Worm (Caenorhabditis elegans) whole organism, L1 larva: ENCODE data around the gene Y14H12B.2.

Experiments used
- C04F5.9 ChIP-seq: sonication (generic microtip); optimal IDR thresholded peaks from 2 replicates; lab custom pipeline; 2016; ENCODE audit warnings: missing genetic modification characterization, missing compliant biosample characterization
- F16B12.6 ChIP-seq: fragments of 150-350 bp; optimal IDR thresholded peaks from 2 replicates; lab custom pipeline; 2014; ENCODE audit warnings: missing biosample characterization, missing genetic modification characterization
- Y116A8C.19 ChIP-seq: sonication (generic microtip); optimal IDR thresholded peaks from 2 replicates; lab custom pipeline; 2016; ENCODE audit warnings: missing compliant biosample characterization, missing genetic modification characterization, borderline replicate concordance
- alr-1 ChIP-seq: fragments of 200-800 bp; sonication (Bioruptor generic); optimal IDR thresholded peaks from 2 replicates; lab custom pipeline; 2018; ENCODE audit warnings: borderline replicate concordance, mild to moderate bottlenecking, missing genetic modification characterization, missing compliant biosample characterization
- aly-2 ChIP-seq: fragments of 150-350 bp; optimal IDR thresholded peaks from 2 replicates; lab custom pipeline; 2014; ENCODE audit warnings: missing biosample characterization, missing genetic modification characterization
- blmp-1 ChIP-seq: fragments of 150-350 bp; optimal IDR thresholded peaks from 2 replicates; lab custom pipeline; 2014; ENCODE audit warnings: missing biosample characterization, missing genetic modification characterization
- ceh-63 ChIP-seq: fragments of 200-800 bp; sonication (Bioruptor generic); optimal IDR thresholded peaks from 2 replicates; lab custom pipeline; 2018; ENCODE audit warnings: mild to moderate bottlenecking, missing genetic modification characterization, missing compliant biosample characterization
- ceh-8 ChIP-seq: fragments of 200-800 bp; sonication (Bioruptor generic); optimal IDR thresholded peaks from 2 replicates; lab custom pipeline; 2018; ENCODE audit warnings: mild to moderate bottlenecking, missing genetic modification characterization, moderate library complexity, missing compliant biosample characterization
- ceh-82 ChIP-seq, 3 experiments: fragments of 150-350 bp in 1 of 3; sonication (generic microtip) in 2 of 3; optimal IDR thresholded peaks; 2 replicates each; lab custom pipeline; 2014 to 2017; ENCODE audit warnings: missing biosample characterization in 3 of 3, missing genetic modification characterization in 3 of 3
- ceh-88 ChIP-seq: fragments of 200-800 bp; sonication (Bioruptor generic); IDR thresholded peaks from 2 replicates; pipeline ENCODE4 v1.3.6; 2022; ENCODE audit warnings: missing genetic modification characterization, missing compliant biosample characterization
- ceh-90 ChIP-seq: sonication (generic microtip); optimal IDR thresholded peaks from 2 replicates; lab custom pipeline; 2016; ENCODE audit warnings: missing genetic modification characterization, missing compliant biosample characterization
- dsc-1 ChIP-seq: sonication (generic microtip); optimal IDR thresholded peaks from 2 replicates; lab custom pipeline; 2016; ENCODE audit warnings: mild to moderate bottlenecking, missing genetic modification characterization, missing compliant biosample characterization
- efl-1 ChIP-seq, 4 experiments: fragments of 150-350 bp; optimal IDR thresholded peaks in 3 of 4; peaks in 1 of 4; 1 replicate in 1 of 4; 2 replicates in 3 of 4; lab custom pipeline; 2014; ENCODE audit warnings: missing biosample characterization in 2 of 4, missing genetic modification characterization in 2 of 4, missing genetic modification reagents in 2 of 4
- elt-2 ChIP-seq: sonication (generic microtip); optimal IDR thresholded peaks from 2 replicates; lab custom pipeline; 2016; ENCODE audit warnings: missing genetic modification characterization, mild to moderate bottlenecking, inconsistent platforms, missing compliant biosample characterization, missing genetic modification reagents
- elt-3 ChIP-seq, 6 experiments: fragments of 150-350 bp in 1 of 6; sonication (generic microtip); optimal IDR thresholded peaks; 2 replicates each; lab custom pipeline; 2017 to 2018; ENCODE audit warnings: missing biosample characterization in 6 of 6, missing genetic modification characterization in 6 of 6, inconsistent platforms in 1 of 6
- ets-5 ChIP-seq: fragments of 200-800 bp; sonication (Bioruptor generic); IDR thresholded peaks from 2 replicates; pipeline ENCODE4 v1.3.6; 2022; ENCODE audit warnings: missing genetic modification characterization, missing compliant biosample characterization
- fkh-10 ChIP-seq: sonication (generic microtip); optimal IDR thresholded peaks from 2 replicates; lab custom pipeline; 2017; ENCODE audit warnings: missing biosample characterization, missing genetic modification reagents, missing genetic modification characterization
- fkh-4 ChIP-seq: sonication (generic microtip); optimal IDR thresholded peaks from 2 replicates; lab custom pipeline; 2016; ENCODE audit warnings: missing compliant biosample characterization, missing genetic modification characterization, borderline replicate concordance
- fkh-8 ChIP-seq: sonication (generic microtip); optimal IDR thresholded peaks from 2 replicates; lab custom pipeline; 2016; ENCODE audit warnings: mild to moderate bottlenecking, missing genetic modification characterization, missing compliant biosample characterization
- hpl-2 ChIP-seq: fragments of 150-350 bp; optimal IDR thresholded peaks from 2 replicates; lab custom pipeline; 2014; ENCODE audit warnings: missing biosample characterization, missing genetic modification reagents, missing genetic modification characterization
- isw-1 ChIP-seq: fragments of 200-800 bp; sonication (Bioruptor generic); IDR thresholded peaks from 2 replicates; pipeline ENCODE4 v1.3.6; 2022; ENCODE audit warnings: missing genetic modification characterization, missing compliant biosample characterization
- jun-1 ChIP-seq: fragments of 150-350 bp; optimal IDR thresholded peaks from 2 replicates; lab custom pipeline; 2014; ENCODE audit warnings: missing biosample characterization, missing genetic modification reagents, missing genetic modification characterization
- lir-3 ChIP-seq: sonication (generic microtip); optimal IDR thresholded peaks from 2 replicates; lab custom pipeline; 2016; ENCODE audit warnings: mild to moderate bottlenecking, missing genetic modification characterization, moderate library complexity, missing compliant biosample characterization; ENCODE audit not compliant: poor library complexity
- lsy-2 ChIP-seq, 2 experiments: fragments of 150-350 bp; optimal IDR thresholded peaks; 2 replicates each; lab custom pipeline; 2014; ENCODE audit warnings: missing biosample characterization in 2 of 2, missing genetic modification characterization in 2 of 2
- mef-2 ChIP-seq: fragments of 150-350 bp; optimal IDR thresholded peaks from 2 replicates; lab custom pipeline; 2014; ENCODE audit warnings: missing biosample characterization, missing genetic modification characterization
- mep-1 ChIP-seq: fragments of 150-350 bp; optimal IDR thresholded peaks from 2 replicates; lab custom pipeline; 2014; ENCODE audit warnings: missing biosample characterization, missing genetic modification characterization
- nhr-11 ChIP-seq: fragments of 150-350 bp; optimal IDR thresholded peaks from 2 replicates; lab custom pipeline; 2014; ENCODE audit warnings: missing biosample characterization, missing genetic modification characterization
- nhr-19 ChIP-seq: fragments of 200-800 bp; sonication (Bioruptor generic); conservative IDR thresholded peaks from 2 replicates; pipeline ENCODE4 v1.3.6; 2022; ENCODE audit warnings: missing genetic modification characterization, missing compliant biosample characterization
- nhr-20 ChIP-seq: sonication (generic microtip); optimal IDR thresholded peaks from 2 replicates; lab custom pipeline; 2016; ENCODE audit warnings: mild to moderate bottlenecking, missing genetic modification characterization, missing compliant biosample characterization
- nhr-28 ChIP-seq: fragments of 150-350 bp; optimal IDR thresholded peaks from 2 replicates; lab custom pipeline; 2014; ENCODE audit warnings: missing biosample characterization, missing genetic modification characterization
- nhr-71 ChIP-seq: sonication (generic microtip); optimal IDR thresholded peaks from 2 replicates; lab custom pipeline; 2016; ENCODE audit warnings: mild to moderate bottlenecking, missing genetic modification characterization, moderate library complexity, missing compliant biosample characterization
- nhr-77 ChIP-seq: fragments of 150-350 bp; optimal IDR thresholded peaks from 2 replicates; lab custom pipeline; 2014; ENCODE audit warnings: missing biosample characterization, missing genetic modification characterization
- nhr-90 ChIP-seq: sonication (generic microtip); optimal IDR thresholded peaks from 2 replicates; lab custom pipeline; 2016; ENCODE audit warnings: mild to moderate bottlenecking, missing genetic modification characterization, missing compliant biosample characterization; ENCODE audit not compliant: poor library complexity
- pax-3 ChIP-seq: fragments of 200-800 bp; sonication (Bioruptor generic); optimal IDR thresholded peaks from 2 replicates; lab custom pipeline; 2018; ENCODE audit warnings: mild to moderate bottlenecking, missing genetic modification characterization, moderate library complexity, missing compliant biosample characterization
- pqm-1 ChIP-seq: sonication (generic microtip); optimal IDR thresholded peaks from 3 replicates; lab custom pipeline; 2017; ENCODE audit warnings: missing biosample characterization, missing genetic modification characterization
- snpc-4 ChIP-seq: fragments of 150-350 bp; optimal IDR thresholded peaks from 2 replicates; lab custom pipeline; 2014; ENCODE audit warnings: missing biosample characterization, missing genetic modification characterization
- sptf-1 ChIP-seq: fragments of 150-350 bp; optimal IDR thresholded peaks from 2 replicates; lab custom pipeline; 2014; ENCODE audit warnings: missing biosample characterization, missing genetic modification characterization
- tbx-2 ChIP-seq: sonication (generic microtip); optimal IDR thresholded peaks from 2 replicates; lab custom pipeline; 2016; ENCODE audit warnings: missing genetic modification characterization, missing compliant biosample characterization
- unc-30 ChIP-seq: sonication (generic microtip); optimal IDR thresholded peaks from 2 replicates; lab custom pipeline; 2017; ENCODE audit warnings: missing biosample characterization, missing genetic modification characterization
- unc-86 ChIP-seq: sonication (generic microtip); optimal IDR thresholded peaks from 2 replicates; lab custom pipeline; 2016; ENCODE audit warnings: missing genetic modification characterization, missing compliant biosample characterization
- xbp-1 ChIP-seq: sonication (generic microtip); optimal IDR thresholded peaks from 2 replicates; lab custom pipeline; 2016; ENCODE audit warnings: missing genetic modification characterization, missing compliant biosample characterization
- zag-1 ChIP-seq: fragments of 150-350 bp; optimal IDR thresholded peaks from 2 replicates; lab custom pipeline; 2014; ENCODE audit warnings: missing biosample characterization, missing genetic modification characterization

Y14H12B.2 gene

ce11 chrII:3972153-3972552 is 38.6 kb upstream of the Y14H12B.2 start, which contains the start of gene K10G6.9:
Gene K10G6.9 (plus strand): TSS chrII:3972262.
- TF ChIP-seq fkh-4 (tag; lab: Kevin White, UChicago) (no peak), efl-1 (optimal IDR thresholded peaks at IDR 0.05; lab: Kevin White, UChicago) (no peak), efl-1 (GFP tag; optimal IDR thresholded peaks at IDR 0.05 in 1 of 2; lab: Kevin White, UChicago) (peak in 1 of 2 experiments; percentile 3), nhr-20 (no peak), ceh-90 (tag; lab: Kevin White, UChicago) (no peak), ets-5 (no peak), aly-2 (tag; lab: Kevin White, UChicago) (peak; percentile 16), pax-3 (tag; lab: Kevin White, UChicago) (no peak), isw-1 (no peak)

- no peak for TF ChIP-seq ceh-88 (GFP tag; lab: Robert Waterston, UW)
- peak; percentile 10 for TF ChIP-seq ceh-8
Observed at ce11 chrII:3968808-3969207, 35.3 kb upstream of the Y14H12B.2 start.

- TF ChIP-seq ceh-88 (GFP tag; lab: Robert Waterston, UW) (no peak), ceh-82 (tag; optimal IDR thresholded peaks at IDR 0.05; lab: Kevin White, UChicago) (no peak), lsy-2 (tag; optimal IDR thresholded peaks at IDR 0.05; lab: Kevin White, UChicago) (no peak), xbp-1 (tag; lab: Kevin White, UChicago) (no peak), F16B12.6 (tag; lab: Kevin White, UChicago) (no peak), nhr-77 (tag; lab: Kevin White, UChicago) (no peak), mep-1 (tag; lab: Kevin White, UChicago) (no peak)
Observed at ce11 chrII:3968070-3968469, 34.5 kb upstream of the Y14H12B.2 start.

- no peak for TF ChIP-seq fkh-8
Observed at ce11 chrII:3967061-3967460, 33.5 kb upstream of the Y14H12B.2 start.

ce11 chrII:3965665-3966416 is 32.3 kb upstream of the Y14H12B.2 start:
- TF ChIP-seq nhr-71 (tag; lab: Kevin White, UChicago) (no peak), ceh-63 (GFP tag; lab: Kevin White, UChicago) (no peak), elt-3 (tag; optimal IDR thresholded peaks at IDR 0.05; lab: Kevin White, UChicago) (no peak), mef-2 (no peak), alr-1 (tag; lab: Kevin White, UChicago) (no peak), nhr-90 (tag; lab: Kevin White, UChicago) (no peak), unc-30 (no peak), blmp-1 (tag; lab: Kevin White, UChicago) (no peak), nhr-11 (tag; lab: Kevin White, UChicago) (no peak), dsc-1 (no peak), pqm-1 (tag; lab: Kevin White, UChicago) (no peak), snpc-4 (no peak), fkh-10 (no peak), jun-1 (tag; lab: Kevin White, UChicago) (no peak), sptf-1 (tag; lab: Kevin White, UChicago) (no peak)

ce11 chrII:3964302-3964885 is 30.9 kb upstream of the Y14H12B.2 start:
- no peak for TF ChIP-seq lir-3 (tag; lab: Kevin White, UChicago)
- TF ChIP-seq zag-1, result no peak
- no peak for TF ChIP-seq nhr-19 (GFP tag; lab: Robert Waterston, UW)
- TF ChIP-seq efl-1 (optimal IDR thresholded peaks at IDR 0.05; lab: Kevin White, UChicago), result no peak
- no peak for TF ChIP-seq efl-1 (GFP tag; optimal IDR thresholded peaks at IDR 0.05 in 1 of 2; lab: Kevin White, UChicago)
- TF ChIP-seq hpl-2 (GFP tag; lab: Kevin White, UChicago), result no peak
- no peak for TF ChIP-seq fkh-10
- TF ChIP-seq C04F5.9 (tag; lab: Kevin White, UChicago), result no peak
- TF ChIP-seq elt-2, result no peak
- TF ChIP-seq nhr-28 (tag; lab: Kevin White, UChicago), result no peak
- no peak for TF ChIP-seq Y116A8C.19
- no peak for TF ChIP-seq aly-2 (tag; lab: Kevin White, UChicago)
- no peak for TF ChIP-seq unc-86
- TF ChIP-seq tbx-2 (tag; lab: Kevin White, UChicago), result no peak
